Worm (Caenorhabditis elegans): ENCODE results near the gene C03C10.7.

DNA sequence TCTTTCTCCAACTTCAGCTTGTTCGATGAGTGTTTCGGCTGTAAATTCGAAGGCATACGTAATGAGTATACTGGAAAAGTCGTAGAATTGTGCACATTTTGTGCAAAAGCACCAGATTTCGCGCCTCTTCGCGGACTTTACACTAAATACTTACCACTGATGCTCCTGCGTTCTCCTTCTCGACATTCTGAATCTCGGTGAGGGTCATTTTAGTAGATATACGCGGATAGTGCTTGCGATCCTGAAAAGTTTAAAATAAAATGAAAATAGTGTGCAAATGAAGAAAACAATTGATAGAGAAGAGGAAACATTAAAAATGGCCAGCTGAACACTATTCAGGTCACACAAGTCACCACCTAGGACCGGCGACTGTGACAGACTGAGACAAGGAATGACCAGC lies 1.2 kb upstream of the C03C10.7 start, which contains the start of gene rnr-2:
- no peak for TF ChIP-seq elt-3 (tag; optimal IDR thresholded peaks at IDR 0.05)
- TF ChIP-seq lin-13 (tag; optimal IDR thresholded peaks at IDR 0.05) = no peak
- no peak for TF ChIP-seq unc-62 (GFP tag; optimal IDR thresholded peaks at IDR 0.05)
- no peak for TF ChIP-seq lsy-2 (tag; optimal IDR thresholded peaks at IDR 0.05)
- TF ChIP-seq ztf-11 (tag; optimal IDR thresholded peaks at IDR 0.05) = no peak
- no peak for TF ChIP-seq unc-39 (tag; optimal IDR thresholded peaks at IDR 0.05)
